Worm (Caenorhabditis elegans) whole organism, late embryonic: ENCODE measurements around the gene srab-2.

Experiments used
- F13H6.1 ChIP-seq: sonication (generic microtip); optimal IDR thresholded peaks from 2 replicates; lab custom pipeline; 2016; ENCODE audit warnings: missing genetic modification characterization, missing compliant biosample characterization
- ceh-19 ChIP-seq: fragments of 200-800 bp; sonication (Bioruptor generic); optimal IDR thresholded peaks from 2 replicates; lab custom pipeline; 2018; ENCODE audit warnings: mild to moderate bottlenecking, missing genetic modification characterization, missing compliant biosample characterization
- hlh-30 ChIP-seq: sonication (generic microtip); optimal IDR thresholded peaks from 2 replicates; lab custom pipeline; 2017; ENCODE audit warnings: antibody characterized with exemption, missing genetic modification characterization, missing compliant biosample characterization; ENCODE audit not compliant: insufficient read depth
- pat-9 ChIP-seq: fragments of 200-800 bp; sonication (Bioruptor generic); optimal IDR thresholded peaks from 2 replicates; lab custom pipeline; 2018; ENCODE audit warnings: mild to moderate bottlenecking, missing genetic modification characterization, moderate library complexity, missing compliant biosample characterization
- pha-4 ChIP-seq: fragments of 150-350 bp; optimal IDR thresholded peaks from 2 replicates; lab custom pipeline; 2018; ENCODE audit warnings: missing biosample characterization, missing genetic modification reagents, missing genetic modification characterization

DNA sequence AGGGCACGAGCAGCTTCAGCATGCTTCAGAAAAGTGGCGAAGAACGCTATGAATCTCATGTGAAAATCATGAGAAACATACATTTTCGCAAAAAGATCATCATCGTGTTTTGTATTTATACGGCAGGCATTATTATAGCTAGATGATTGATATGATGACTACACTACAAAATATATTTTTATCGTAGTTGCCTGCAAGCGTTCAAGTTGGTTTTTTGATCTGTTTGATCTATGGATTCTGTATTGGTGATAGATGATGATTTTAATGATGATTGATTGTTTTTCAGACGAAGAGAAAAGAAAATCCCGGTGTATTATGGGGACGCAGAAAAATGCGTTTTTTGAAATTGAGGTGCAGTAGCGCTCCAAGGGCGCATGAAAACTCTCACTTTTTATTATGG, 5.8 kb upstream of the srab-2 start, which contains the start of gene ugt-63:
- TF ChIP-seq F13H6.1 (tag; lab: Kevin White, UChicago): no peak
- no peak for TF ChIP-seq ceh-19 (GFP tag; lab: Kevin White, UChicago)
- TF ChIP-seq hlh-30 (tag; lab: Kevin White, UChicago): no peak
- no peak for TF ChIP-seq pha-4 (tag; lab: Kevin White, UChicago)
- TF ChIP-seq pat-9 (tag; lab: Kevin White, UChicago): no peak
